Worm (Caenorhabditis elegans): ENCODE measurements around the gene F22B5.10.

Gene F22B5.10

DNA sequence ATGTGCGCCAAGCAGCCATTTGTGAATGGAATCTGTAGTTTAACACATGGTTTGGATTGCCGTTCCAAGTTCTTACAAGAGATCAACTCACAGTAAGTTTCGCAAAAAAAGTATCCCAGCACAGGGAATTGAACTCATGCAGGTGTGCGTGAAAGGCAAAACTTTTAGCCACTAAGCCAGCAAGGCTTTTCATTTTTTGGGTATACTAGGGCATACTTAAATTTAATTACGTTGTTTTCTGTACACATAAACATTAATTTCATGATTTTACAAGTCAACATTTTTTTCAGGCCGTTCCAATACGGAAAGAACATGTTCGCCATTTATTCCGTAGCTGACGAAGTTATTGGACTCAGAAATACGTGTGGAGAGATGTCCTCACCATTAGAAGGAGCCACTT lies 25.5 kb upstream of the F22B5.10 start:
- TF ChIP-seq hlh-26 (GFP tag; conservative IDR thresholded peaks at IDR 0.05) (no peak), egl-44 (GFP tag; IDR thresholded peaks at IDR 0.05) (peak; percentile 84), C17E4.6 (GFP tag; IDR thresholded peaks at IDR 0.05) (peak; percentile 50; the same call in 1 of the 2 replicates), mcd-1 (GFP tag; IDR thresholded peaks at IDR 0.05) (peak; percentile 53; the same call in 1 of the 2 replicates), F55B11.4 (tag; optimal IDR thresholded peaks at IDR 0.05; ENCODE audit: borderline replicate concordance, insufficient read depth) (peak; percentile 15), snpc-4 (GFP tag; optimal IDR thresholded peaks at IDR 0.05) (peak; percentile 59), snpc-4 (tag; optimal IDR thresholded peaks at IDR 0.05) (peak in 2 of 4 experiments; percentile 26 to 60), him-1 (tag; optimal IDR thresholded peaks at IDR 0.05) (no peak), ztf-3 (GFP tag; optimal IDR thresholded peaks at IDR 0.05) (peak; percentile 6), lsl-1 (GFP tag; optimal IDR thresholded peaks at IDR 0.05) (peak; percentile 44), ztf-25 (GFP tag; IDR thresholded peaks at IDR 0.05) (peak; percentile 86; the same call in 1 of the 2 replicates), somi-1 (GFP tag; optimal IDR thresholded peaks at IDR 0.05) (peak; percentile 46), fkh-3 (tag; optimal IDR thresholded peaks at IDR 0.05) (peak; percentile 76), snpc-1.3 (tag; optimal IDR thresholded peaks at IDR 0.05; ENCODE audit: insufficient read depth) (peak; percentile 88), bed-1 (GFP tag; IDR thresholded peaks at IDR 0.05) (no peak), chd-7 (tag; optimal IDR thresholded peaks at IDR 0.05) (peak; percentile 61), ceh-58 (GFP tag; IDR thresholded peaks at IDR 0.05) (peak; percentile 98), athp-1 (tag; optimal IDR thresholded peaks at IDR 0.05) (peak; percentile 90), ceh-100 (GFP tag; IDR thresholded peaks at IDR 0.05) (0 out of 2 replicates have a peak, but pooled peaks have one; percentile 41), zim-3 (tag; optimal IDR thresholded peaks at IDR 0.05) (peak; percentile 43), sea-2 (GFP tag; IDR thresholded peaks at IDR 0.05) (0 out of 2 replicates have a peak, but pooled peaks have one; percentile 29), F57C9.4 (tag; optimal IDR thresholded peaks at IDR 0.05) (peak; percentile 75), B0035.1 (tag; optimal IDR thresholded peaks at IDR 0.05) (peak; percentile 69), lin-54 (GFP tag; optimal IDR thresholded peaks at IDR 0.05) (peak; percentile 66), K11D2.4 (GFP tag; IDR thresholded peaks at IDR 0.05) (0 out of 2 replicates have a peak, but pooled peaks have one; percentile 37), Y56A3A.18 (GFP tag; IDR thresholded peaks at IDR 0.05) (peak; percentile 59; the same call in 1 of the 2 replicates), nhr-179 (tag; optimal IDR thresholded peaks at IDR 0.05) (peak; percentile 74), ztf-6 (GFP tag; IDR thresholded peaks at IDR 0.05) (peak; percentile 65; the same call in 1 of the 2 replicates), egl-18 (GFP tag; IDR thresholded peaks at IDR 0.05) (0 out of 2 replicates have a peak, but pooled peaks have one; percentile 61), B0261.1 (tag; optimal IDR thresholded peaks at IDR 0.05) (peak; percentile 75), B0019.2 (GFP tag; conservative IDR thresholded peaks at IDR 0.05) (no peak), dpff-1 (tag; optimal IDR thresholded peaks at IDR 0.05) (peak; percentile 87), pbrm-1 (GFP tag; IDR thresholded peaks at IDR 0.05) (peak; percentile 63), Y53G8AR.9 (GFP tag; conservative IDR thresholded peaks at IDR 0.05) (peak; percentile 93), atf-7 (tag; optimal IDR thresholded peaks at IDR 0.05) (peak; percentile 61), repo-1 (tag; optimal IDR thresholded peaks at IDR 0.05) (peak; percentile 84), ceh-79 (tag; optimal IDR thresholded peaks at IDR 0.05) (peak; percentile 87), F10E7.11 (tag; optimal IDR thresholded peaks at IDR 0.05) (peak; percentile 90), ztf-18 (tag; optimal IDR thresholded peaks at IDR 0.05) (peak; percentile 76), ztf-28 (GFP tag; IDR thresholded peaks at IDR 0.05) (0 out of 2 replicates have a peak, but pooled peaks have one; percentile 25), hlh-12 (tag; optimal IDR thresholded peaks at IDR 0.05) (peak; percentile 55), F33H1.4 (GFP tag; IDR thresholded peaks at IDR 0.05) (peak; percentile 49), F57A8.1 (GFP tag; optimal IDR thresholded peaks at IDR 0.05) (peak; percentile 83), nfyb-1 (GFP tag; IDR thresholded peaks at IDR 0.05) (peak; percentile 61), sdz-38 (tag; optimal IDR thresholded peaks at IDR 0.05) (peak; percentile 27), hmg-1.2 (GFP tag; IDR thresholded peaks at IDR 0.05) (peak; percentile 73), F22D6.2 (tag; optimal IDR thresholded peaks at IDR 0.05) (peak; percentile 39), sptf-2 (GFP tag; optimal IDR thresholded peaks at IDR 0.05) (no peak), T26A5.8 (tag; optimal IDR thresholded peaks at IDR 0.05) (peak; percentile 97)

All from whole organism, young adult.